Worm (Caenorhabditis elegans): Measurements from ENCODE around the gene cyp-37A1.

cyp-37A1 gene

DNA sequence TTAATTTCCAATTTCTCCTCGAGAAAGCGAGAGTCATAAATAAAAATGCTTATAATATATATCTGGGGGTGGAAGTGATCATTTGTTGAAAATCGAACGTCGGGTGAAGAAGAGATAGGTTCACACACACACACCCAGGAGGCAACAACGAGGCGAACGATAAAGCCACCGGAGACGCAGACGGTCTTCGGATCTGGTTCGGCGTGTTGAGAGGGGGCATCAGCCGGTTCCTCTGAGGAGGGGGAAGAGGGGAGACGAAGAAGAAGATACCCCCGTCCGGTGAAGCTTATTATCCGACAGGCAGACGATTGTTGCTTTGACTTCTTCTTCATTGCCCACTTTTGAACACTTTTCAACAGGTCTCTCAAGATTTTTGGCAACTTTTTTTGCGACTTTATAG, 12.0 kb downstream of the cyp-37A1 start:
- TF ChIP-seq aha-1 (tag) (peak; percentile 35), nhr-41 (GFP tag; IDR thresholded peaks at IDR 0.05) (no peak), set-16 (GFP tag; IDR thresholded peaks at IDR 0.05) (peak; percentile 57; the same call in 1 of the 2 replicates), T26A8.4 (GFP tag; IDR thresholded peaks at IDR 0.05) (0 out of 2 replicates have a peak, but pooled peaks have one; percentile 20), mdl-1 (tag; optimal IDR thresholded peaks at IDR 0.05) (peak in 1 of 2 experiments; percentile 7), hlh-11 (tag; optimal IDR thresholded peaks at IDR 0.05) (peak; percentile 51), nhr-237 (tag; optimal IDR thresholded peaks at IDR 0.05) (no peak), nhr-48 (tag; optimal IDR thresholded peaks at IDR 0.05) (peak; percentile 23)

DNA sequence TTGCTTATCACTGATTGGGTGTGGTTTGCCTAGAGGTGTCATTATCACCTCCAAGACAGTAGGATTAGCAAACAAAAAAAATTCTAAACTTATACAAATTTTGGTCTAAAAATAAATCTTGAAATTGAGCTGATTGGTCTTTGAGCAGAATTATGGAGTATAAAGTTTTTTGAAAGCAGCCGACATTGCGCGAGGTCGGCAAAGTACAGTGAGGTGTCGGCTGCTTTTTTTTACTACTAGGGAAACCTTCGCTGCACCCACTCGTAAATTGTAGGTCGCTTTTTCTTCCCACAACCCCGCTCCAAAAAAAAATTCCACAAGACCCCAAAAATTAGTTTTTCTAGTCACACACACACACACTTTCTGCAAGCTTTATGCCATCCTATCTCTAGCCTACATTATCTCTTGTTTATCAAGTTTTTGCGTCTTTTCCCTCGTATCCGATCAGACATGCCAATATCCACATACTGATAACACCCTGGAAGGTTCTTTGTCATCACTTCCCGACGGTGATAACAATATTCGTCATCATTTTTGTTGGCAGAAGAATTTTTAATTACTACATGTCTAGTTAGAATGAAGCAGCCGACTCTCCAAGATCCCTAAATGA, 12.8 kb downstream of the cyp-37A1 start:
- TF ChIP-seq nhr-28 (tag; optimal IDR thresholded peaks at IDR 0.05) (peak; percentile 51), mxl-2 (GFP tag; conservative IDR thresholded peaks at IDR 0.05) (no peak), lin-29 (GFP tag; IDR thresholded peaks at IDR 0.05) (no peak), snpc-4 (tag; optimal IDR thresholded peaks at IDR 0.05) (peak; percentile 41), spr-3 (GFP tag; optimal IDR thresholded peaks at IDR 0.05) (no peak), hlh-11 (tag; optimal IDR thresholded peaks at IDR 0.05) (peak; percentile 12), nhr-111 (GFP tag; optimal IDR thresholded peaks at IDR 0.05) (no peak), tra-1 (GFP tag; IDR thresholded peaks at IDR 0.05) (no peak), daf-16 (GFP tag; optimal IDR thresholded peaks at IDR 0.05) (no peak), daf-16 (tag; optimal IDR thresholded peaks at IDR 0.05) (no peak), fkh-10 (GFP tag; optimal IDR thresholded peaks at IDR 0.05) (no peak)

DNA sequence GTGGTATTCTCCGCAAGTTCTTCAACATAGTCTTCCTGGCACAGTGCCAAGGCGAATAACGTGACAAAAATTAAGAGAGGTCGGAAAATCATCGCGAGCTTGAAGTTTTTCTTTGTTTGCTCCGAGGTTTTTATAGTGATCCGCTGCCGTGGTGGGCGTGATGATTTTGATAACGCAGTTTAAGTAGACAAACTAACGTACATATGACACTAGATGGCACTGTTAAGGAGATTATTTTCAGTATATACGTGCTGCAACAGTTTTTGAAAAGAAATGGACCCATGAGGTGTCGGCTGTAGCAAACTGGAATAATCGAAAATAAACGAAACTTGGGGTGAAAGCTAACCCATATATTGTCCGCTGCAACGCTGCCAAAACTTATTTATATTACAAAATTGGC, 14.6 kb downstream of the cyp-37A1 start, which contains the start of gene F01D5.5:
F01D5.5 (minus strand) TSS at position 101 of the 400 bp plus-strand sequence.
- TF ChIP-seq fos-1 (tag; optimal IDR thresholded peaks at IDR 0.05) (no peak), unc-62 (GFP tag; optimal IDR thresholded peaks at IDR 0.05 in 1 of 2) (peak in 1 of 2 experiments; percentile 30), unc-62 (tag; optimal IDR thresholded peaks at IDR 0.05) (no peak), R02D3.7 (tag; optimal IDR thresholded peaks at IDR 0.05) (no peak), ztf-7 (tag; optimal IDR thresholded peaks at IDR 0.05) (no peak), F37D6.2 (tag; optimal IDR thresholded peaks at IDR 0.05) (no peak), tag-97 (GFP tag; IDR thresholded peaks at IDR 0.05) (no peak), daf-16 (GFP tag; optimal IDR thresholded peaks at IDR 0.05) (no peak), daf-16 (tag; optimal IDR thresholded peaks at IDR 0.05) (peak; percentile 15), nhr-28 (tag; optimal IDR thresholded peaks at IDR 0.05) (no peak)

DNA sequence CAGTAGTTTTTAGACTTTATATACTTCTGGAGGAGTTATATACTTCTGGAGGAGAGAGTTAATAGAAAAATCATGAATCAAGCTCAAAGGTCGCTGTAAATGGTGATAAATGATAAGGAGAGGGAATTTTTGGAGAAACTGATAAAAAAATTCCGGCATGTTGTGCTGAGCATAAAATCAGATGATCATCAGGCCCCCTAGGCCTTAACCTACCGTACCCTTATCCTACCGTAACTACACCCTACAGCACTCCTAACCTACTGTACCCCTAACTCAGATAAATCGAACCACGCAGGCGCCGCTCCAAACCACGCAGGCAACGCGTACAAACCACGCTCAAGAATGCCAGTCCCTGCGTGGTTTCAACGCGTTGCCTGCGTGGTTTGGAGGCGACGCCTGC, 16.7 kb downstream of the cyp-37A1 start, which contains the start of gene F01D5.3:
F01D5.3 (minus strand) TSS at position 101 of the 400 bp plus-strand sequence.
- TF ChIP-seq pqm-1 (tag; optimal IDR thresholded peaks at IDR 0.05): peak; percentile 41
- peak; percentile 7 for TF ChIP-seq nhr-28 (tag; optimal IDR thresholded peaks at IDR 0.05)

DNA sequence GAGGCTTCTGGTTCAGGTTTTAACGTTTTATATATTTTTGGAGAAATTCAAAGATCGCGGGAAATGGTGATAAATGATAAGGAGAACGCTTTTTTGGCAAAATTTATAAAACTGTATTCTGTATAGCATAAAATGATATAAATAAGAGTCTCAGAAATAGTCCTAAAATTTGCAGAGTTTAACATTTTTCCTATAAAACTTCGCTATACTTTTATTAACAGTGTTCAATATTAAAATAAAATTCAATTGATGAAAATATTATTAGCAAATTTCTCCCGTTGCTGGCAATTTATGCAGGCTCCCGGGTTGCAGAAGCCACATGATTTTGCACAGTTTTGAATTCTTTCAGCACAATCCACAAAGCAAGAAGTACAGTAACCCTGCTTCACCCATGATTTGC, 17.8 kb downstream of the cyp-37A1 start, which contains the start of gene F01D5.2:
F01D5.2 (minus strand) TSS at position 101 of the 400 bp plus-strand sequence.
- TF ChIP-seq madf-5 (GFP tag; IDR thresholded peaks at IDR 0.05): no peak
- no peak for TF ChIP-seq madf-9 (GFP tag; conservative IDR thresholded peaks at IDR 0.05)
- TF ChIP-seq zag-1 (tag; optimal IDR thresholded peaks at IDR 0.05): no peak
- no peak for TF ChIP-seq ceh-20 (GFP tag; IDR thresholded peaks at IDR 0.05)
- TF ChIP-seq hlh-11 (tag; optimal IDR thresholded peaks at IDR 0.05): no peak
- no peak for TF ChIP-seq pqm-1 (tag; optimal IDR thresholded peaks at IDR 0.05)
- TF ChIP-seq dmd-8 (GFP tag; IDR thresholded peaks at IDR 0.05): no peak
- no peak for TF ChIP-seq lin-38 (GFP tag; IDR thresholded peaks at IDR 0.05)
- no peak for TF ChIP-seq egl-27 (tag; optimal IDR thresholded peaks at IDR 0.05)
- TF ChIP-seq set-16 (GFP tag; IDR thresholded peaks at IDR 0.05): no peak
